Worm (Caenorhabditis elegans): ENCODE data around the gene zig-13.

The zig-13 gene

ce11 chrIII:156645-157044 is at the start of gene zig-13, which contains the start of gene ver-1:
Gene zig-13 (minus strand): TSS chrIII:156745.
Gene ver-1 (plus strand): TSS chrIII:156824.
- TF ChIP-seq Y55F3AM.14 (GFP tag; optimal IDR thresholded peaks at IDR 0.05) (no peak), fos-1 (tag; optimal IDR thresholded peaks at IDR 0.05) (no peak), lin-11 (tag; optimal IDR thresholded peaks at IDR 0.05) (no peak), sma-9 (GFP tag; optimal IDR thresholded peaks at IDR 0.05) (no peak), sma-9 (tag; optimal IDR thresholded peaks at IDR 0.05) (no peak), sem-4 (tag; optimal IDR thresholded peaks at IDR 0.05) (no peak), ztf-11 (tag; optimal IDR thresholded peaks at IDR 0.05) (no peak), unc-55 (GFP tag; optimal IDR thresholded peaks at IDR 0.05) (no peak), ZK546.5 (tag; optimal IDR thresholded peaks at IDR 0.05) (no peak), elt-1 (tag; optimal IDR thresholded peaks at IDR 0.05) (no peak), sma-3 (GFP tag; optimal IDR thresholded peaks at IDR 0.05) (no peak), F13H6.1 (tag; optimal IDR thresholded peaks at IDR 0.05) (no peak), lin-39 (tag; optimal IDR thresholded peaks at IDR 0.05) (no peak)

- TF ChIP-seq unc-62 (GFP tag; optimal IDR thresholded peaks at IDR 0.05) (no peak), skn-1 (tag; optimal IDR thresholded peaks at IDR 0.05) (no peak), C34F6.9 (tag; optimal IDR thresholded peaks at IDR 0.05) (no peak), nhr-6 (tag; optimal IDR thresholded peaks at IDR 0.05) (no peak), F13H6.1 (tag; optimal IDR thresholded peaks at IDR 0.05) (no peak), ceh-16 (tag; optimal IDR thresholded peaks at IDR 0.05) (no peak), sem-4 (tag; optimal IDR thresholded peaks at IDR 0.05) (no peak), unc-39 (tag; optimal IDR thresholded peaks at IDR 0.05) (no peak), dmd-4 (tag; optimal IDR thresholded peaks at IDR 0.05) (no peak), mab-5 (tag; optimal IDR thresholded peaks at IDR 0.05) (no peak)
Observed at ce11 chrIII:203953-204352, 47.4 kb upstream of the zig-13 start.

ce11 chrIII:194160-194559 is 37.6 kb upstream of the zig-13 start, which contains the start of gene F40G9.17:
Gene F40G9.17 (plus strand): TSS chrIII:194460.
- TF ChIP-seq unc-55 (GFP tag; optimal IDR thresholded peaks at IDR 0.05): no peak
- TF ChIP-seq nhr-25 (tag; optimal IDR thresholded peaks at IDR 0.05): no peak
- TF ChIP-seq elt-3 (tag; optimal IDR thresholded peaks at IDR 0.05): no peak
- TF ChIP-seq alr-1 (tag; optimal IDR thresholded peaks at IDR 0.05): no peak
- no peak for TF ChIP-seq snpc-4 (tag; optimal IDR thresholded peaks at IDR 0.05)
- TF ChIP-seq egl-27 (tag; optimal IDR thresholded peaks at IDR 0.05): no peak
- no peak for TF ChIP-seq nhr-21 (tag; optimal IDR thresholded peaks at IDR 0.05)
- no peak for TF ChIP-seq dmd-4 (tag; optimal IDR thresholded peaks at IDR 0.05)
- TF ChIP-seq sma-9 (GFP tag; optimal IDR thresholded peaks at IDR 0.05): no peak
- no peak for TF ChIP-seq sma-9 (tag; optimal IDR thresholded peaks at IDR 0.05)
- no peak for TF ChIP-seq lin-11 (tag; optimal IDR thresholded peaks at IDR 0.05)
- no peak for TF ChIP-seq lin-13 (GFP tag; optimal IDR thresholded peaks at IDR 0.05)
- TF ChIP-seq zag-1 (tag; optimal IDR thresholded peaks at IDR 0.05): no peak
- TF ChIP-seq sma-3 (GFP tag; optimal IDR thresholded peaks at IDR 0.05): no peak
- TF ChIP-seq nhr-10 (tag; optimal IDR thresholded peaks at IDR 0.05): no peak
- no peak for TF ChIP-seq fos-1 (tag; optimal IDR thresholded peaks at IDR 0.05)

- TF ChIP-seq skn-1 (tag; optimal IDR thresholded peaks at IDR 0.05): no peak
- no peak for TF ChIP-seq nhr-12 (tag; optimal IDR thresholded peaks at IDR 0.05)
- no peak for TF ChIP-seq sma-9 (GFP tag; optimal IDR thresholded peaks at IDR 0.05)
- TF ChIP-seq sma-9 (tag; optimal IDR thresholded peaks at IDR 0.05): no peak
- no peak for TF ChIP-seq unc-62 (GFP tag; optimal IDR thresholded peaks at IDR 0.05)
- no peak for TF ChIP-seq zag-1 (tag; optimal IDR thresholded peaks at IDR 0.05)
- TF ChIP-seq nhr-11 (tag; optimal IDR thresholded peaks at IDR 0.05): no peak
- no peak for TF ChIP-seq ceh-16 (tag; optimal IDR thresholded peaks at IDR 0.05)
- no peak for TF ChIP-seq gmeb-1 (tag; optimal IDR thresholded peaks at IDR 0.05)
- TF ChIP-seq lin-39 (tag; optimal IDR thresholded peaks at IDR 0.05): no peak
- no peak for TF ChIP-seq elt-3 (tag; optimal IDR thresholded peaks at IDR 0.05)
- TF ChIP-seq dmd-4 (tag; optimal IDR thresholded peaks at IDR 0.05): no peak
- no peak for TF ChIP-seq sem-4 (tag; optimal IDR thresholded peaks at IDR 0.05)
- no peak for TF ChIP-seq egl-27 (tag; optimal IDR thresholded peaks at IDR 0.05)
Observed at ce11 chrIII:191803-192202, 35.3 kb upstream of the zig-13 start, which contains the start of gene sec-20. Gene sec-20 (plus strand): TSS chrIII:192103.

- TF ChIP-seq nhr-77 (tag; optimal IDR thresholded peaks at IDR 0.05) (no peak), alr-1 (tag; optimal IDR thresholded peaks at IDR 0.05) (no peak)
Observed at ce11 chrIII:190686-191085, 34.1 kb upstream of the zig-13 start, which contains the start of gene cox-17. Gene cox-17 (plus strand): TSS chrIII:190986.
